Fruit fly (Drosophila melanogaster) whole organism, embryonic: ENCODE data around the gene ppk.

Experiments
- ATbp ChIP-seq: fragments of 200-800 bp; sonication (Bioruptor generic); optimal IDR thresholded peaks from 2 replicates; lab custom pipeline; 2017; ENCODE audit warnings: missing biosample characterization, mild to moderate bottlenecking, missing genetic modification characterization, missing genetic modification reagents
- Atf-2 ChIP-seq: fragments of 200-800 bp; sonication (Bioruptor generic); optimal IDR thresholded peaks from 2 replicates; lab custom pipeline; 2016; ENCODE audit warnings: missing biosample characterization, missing genetic modification characterization
- Awh ChIP-seq: fragments of 200-800 bp; sonication (Bioruptor generic); IDR thresholded peaks from 2 replicates; pipeline ENCODE4, ENCODE4 v1.3.6; 2022; ENCODE audit warnings: missing biosample characterization, missing genetic modification characterization
- CG10543 ChIP-seq: fragments of 200-800 bp; sonication (Bioruptor generic); optimal IDR thresholded peaks from 3 replicates; lab custom pipeline; 2017; ENCODE audit warnings: missing biosample characterization, mild to moderate bottlenecking, missing genetic modification characterization, moderate library complexity
- CG10959 ChIP-seq: fragments of 200-800 bp; sonication (Bioruptor generic); IDR thresholded peaks from 2 replicates; pipeline ENCODE4 v1.3.6; 2022; ENCODE audit warnings: missing biosample characterization, missing genetic modification characterization
- CG13894 ChIP-seq: fragments of 200-800 bp; sonication (Bioruptor generic); optimal IDR thresholded peaks from 3 replicates; lab custom pipeline; 2018; ENCODE audit warnings: missing biosample characterization, mild to moderate bottlenecking, missing genetic modification characterization, moderate library complexity
- CG15269 ChIP-seq: fragments of 200-800 bp; sonication (Bioruptor generic); optimal IDR thresholded peaks from 2 replicates; lab custom pipeline; 2018; ENCODE audit warnings: missing biosample characterization, mild to moderate bottlenecking, missing genetic modification characterization, moderate library complexity
- CG16863 ChIP-seq: fragments of 200-800 bp; sonication (Bioruptor generic); optimal IDR thresholded peaks from 3 replicates; lab custom pipeline; 2016; ENCODE audit warnings: missing biosample characterization, missing genetic modification characterization
- CG18599 ChIP-seq: fragments of 200-800 bp; sonication (Bioruptor generic); optimal IDR thresholded peaks from 3 replicates; lab custom pipeline; 2017; ENCODE audit warnings: missing biosample characterization, missing genetic modification characterization, mild to moderate bottlenecking, moderate library complexity, missing genetic modification reagents
- CG33213 ChIP-seq: fragments of 200-800 bp; sonication (Bioruptor generic); optimal IDR thresholded peaks from 3 replicates; lab custom pipeline; 2016; ENCODE audit warnings: missing biosample characterization, missing genetic modification characterization
- CG34224 ChIP-seq: fragments of 200-800 bp; sonication (Bioruptor generic); IDR thresholded peaks from 3 replicates; pipeline ENCODE4 v1.3.6; 2022; ENCODE audit warnings: missing biosample characterization, missing genetic modification characterization; ENCODE audit not compliant: partially characterized antibody
- CG34376 ChIP-seq: fragments of 200-800 bp; sonication (Bioruptor generic); optimal IDR thresholded peaks from 2 replicates; lab custom pipeline; 2018; ENCODE audit warnings: missing biosample characterization, mild to moderate bottlenecking, missing genetic modification characterization
- CG43689 ChIP-seq: fragments of 200-800 bp; sonication (Bioruptor generic); IDR thresholded peaks from 2 replicates; pipeline ENCODE4 v1.3.6; 2022; ENCODE audit warnings: missing biosample characterization, missing genetic modification characterization
- CG5953 ChIP-seq: fragments of 200-800 bp; sonication (Bioruptor generic); IDR thresholded peaks from 2 replicates; pipeline ENCODE4 v1.3.6; 2022; ENCODE audit warnings: missing biosample characterization, missing genetic modification characterization
- CG7745 ChIP-seq: fragments of 200-800 bp; sonication (Bioruptor generic); optimal IDR thresholded peaks from 2 replicates; lab custom pipeline; 2018; ENCODE audit warnings: missing biosample characterization, mild to moderate bottlenecking, missing genetic modification characterization, moderate library complexity
- CG7786 ChIP-seq: fragments of 200-800 bp; sonication (Bioruptor generic); optimal IDR thresholded peaks from 2 replicates; lab custom pipeline; 2016; ENCODE audit warnings: missing biosample characterization, missing genetic modification characterization
- CG7928 ChIP-seq: fragments of 200-800 bp; sonication (Bioruptor generic); optimal IDR thresholded peaks from 2 replicates; lab custom pipeline; 2017; ENCODE audit warnings: missing biosample characterization, mild to moderate bottlenecking, missing genetic modification characterization
- CG8281 ChIP-seq: fragments of 200-800 bp; sonication (Bioruptor generic); optimal IDR thresholded peaks from 2 replicates; lab custom pipeline; 2018; ENCODE audit warnings: missing biosample characterization, mild to moderate bottlenecking, missing genetic modification characterization, moderate library complexity
- CG9797 ChIP-seq: fragments of 200-800 bp; sonication (Bioruptor generic); optimal IDR thresholded peaks from 3 replicates; lab custom pipeline; 2018; ENCODE audit warnings: missing biosample characterization, mild to moderate bottlenecking, missing genetic modification characterization
- CTCF ChIP-seq: fragments of 200-800 bp; sonication (Bioruptor generic); optimal IDR thresholded peaks from 2 replicates; lab custom pipeline; 2017; ENCODE audit warnings: missing biosample characterization, mild to moderate bottlenecking, missing genetic modification characterization, moderate library complexity
- Dbx ChIP-seq: fragments of 200-800 bp; sonication (Bioruptor generic); IDR thresholded peaks from 3 replicates; pipeline ENCODE4 v1.3.6; 2022; ENCODE audit warnings: missing biosample characterization, missing genetic modification characterization
- Dp ChIP-seq: fragments of 200-800 bp; sonication (Bioruptor generic); optimal IDR thresholded peaks from 2 replicates; lab custom pipeline; 2018; ENCODE audit warnings: missing biosample characterization, mild to moderate bottlenecking, missing genetic modification characterization, moderate library complexity
- H15 ChIP-seq: fragments of 200-800 bp; sonication (Bioruptor generic); IDR thresholded peaks from 3 replicates; pipeline ENCODE4 v1.3.6; 2022; ENCODE audit warnings: missing biosample characterization, missing genetic modification characterization
- Nf-YB ChIP-seq: fragments of 200-800 bp; sonication (Bioruptor generic); optimal IDR thresholded peaks from 3 replicates; lab custom pipeline; 2019; ENCODE audit warnings: missing biosample characterization, mild to moderate bottlenecking, missing genetic modification characterization, moderate library complexity
- Pdp1 ChIP-seq, 2 experiments: fragments of 200-800 bp; sonication (Bioruptor generic); optimal IDR thresholded peaks; 3 replicates each; lab custom pipeline; 2016; ENCODE audit warnings: missing biosample characterization in 2 of 2, missing genetic modification characterization in 2 of 2, mild to moderate bottlenecking in 1 of 2, moderate library complexity in 1 of 2
- Ravus ChIP-seq: fragments of 200-800 bp; sonication (Bioruptor generic); IDR thresholded peaks from 2 replicates; pipeline ENCODE4 v1.3.6; 2022; ENCODE audit warnings: missing biosample characterization, missing genetic modification characterization
- ci ChIP-seq: fragments of 200-800 bp; sonication (Bioruptor generic); IDR thresholded peaks from 3 replicates; pipeline ENCODE4 v1.3.6; 2022; ENCODE audit warnings: missing biosample characterization, missing genetic modification characterization
- dpn ChIP-seq, 2 experiments: fragments of 200-800 bp; sonication (Bioruptor generic); optimal IDR thresholded peaks; 3 replicates each; lab custom pipeline; 2016; ENCODE audit warnings: missing biosample characterization in 2 of 2, missing genetic modification characterization in 2 of 2
- emc ChIP-seq: fragments of 200-800 bp; sonication (Bioruptor generic); optimal IDR thresholded peaks from 2 replicates; lab custom pipeline; 2016; ENCODE audit warnings: missing biosample characterization, missing genetic modification characterization
- eve ChIP-seq, 2 experiments: fragments of >200 bp; optimal IDR thresholded peaks; 2 replicates each; lab custom pipeline; 2017; ENCODE audit warnings: missing biosample characterization in 2 of 2, missing genetic modification characterization in 2 of 2
- gcm ChIP-seq: fragments of 200-800 bp; sonication (Bioruptor generic); optimal IDR thresholded peaks from 2 replicates; lab custom pipeline; 2019; ENCODE audit warnings: missing biosample characterization, mild to moderate bottlenecking, missing genetic modification characterization, moderate library complexity
- gro ChIP-seq: fragments of 200-800 bp; sonication (Bioruptor generic); optimal IDR thresholded peaks from 2 replicates; lab custom pipeline; 2016; ENCODE audit warnings: missing biosample characterization, missing genetic modification characterization
- h ChIP-seq: fragments of >200 bp; optimal IDR thresholded peaks from 2 replicates; lab custom pipeline; 2017
- kay ChIP-seq: fragments of 200-800 bp; sonication (Bioruptor generic); optimal IDR thresholded peaks from 2 replicates; lab custom pipeline; 2016; ENCODE audit warnings: missing biosample characterization, missing genetic modification characterization
- kni ChIP-seq: fragments of 200-800 bp; sonication (Bioruptor generic); optimal IDR thresholded peaks from 3 replicates; lab custom pipeline; 2017; ENCODE audit warnings: mild to moderate bottlenecking, missing biosample characterization, missing genetic modification reagents, missing genetic modification characterization
- odd ChIP-seq: fragments of 200-800 bp; sonication (Bioruptor generic); optimal IDR thresholded peaks from 2 replicates; lab custom pipeline; 2017; ENCODE audit warnings: missing biosample characterization, mild to moderate bottlenecking, missing genetic modification characterization
- phol ChIP-seq: fragments of 200-800 bp; sonication (Bioruptor generic); optimal IDR thresholded peaks from 3 replicates; lab custom pipeline; 2018; ENCODE audit warnings: missing biosample characterization, mild to moderate bottlenecking, missing genetic modification characterization, moderate library complexity
- run ChIP-seq: fragments of 200-800 bp; sonication (Bioruptor generic); optimal IDR thresholded peaks from 3 replicates; lab custom pipeline; 2018; ENCODE audit warnings: missing biosample characterization, mild to moderate bottlenecking, missing genetic modification characterization
- sd ChIP-seq: fragments of 200-800 bp; sonication (Bioruptor generic); optimal IDR thresholded peaks from 3 replicates; lab custom pipeline; 2018; ENCODE audit warnings: missing biosample characterization, mild to moderate bottlenecking, missing genetic modification characterization, moderate library complexity
- sens ChIP-seq: fragments of 200-800 bp; sonication (Bioruptor generic); peaks from one replicate; lab custom pipeline; 2016; ENCODE audit warnings: missing biosample characterization, missing genetic modification characterization
- sim ChIP-seq: fragments of 200-800 bp; sonication (Bioruptor generic); IDR thresholded peaks from 2 replicates; pipeline ENCODE4 v1.3.6; 2022; ENCODE audit warnings: missing biosample characterization, missing genetic modification characterization
- sqz ChIP-seq: fragments of 200-800 bp; sonication (Bioruptor generic); optimal IDR thresholded peaks from 3 replicates; lab custom pipeline; 2018; ENCODE audit warnings: missing biosample characterization, mild to moderate bottlenecking, missing genetic modification characterization
- sug ChIP-seq: fragments of 200-800 bp; optimal IDR thresholded peaks from 2 replicates; lab custom pipeline; 2019; ENCODE audit warnings: missing biosample characterization, mild to moderate bottlenecking, missing genetic modification characterization, moderate library complexity
- vvl ChIP-seq: fragments of 200-800 bp; sonication (Bioruptor generic); IDR thresholded peaks from 2 replicates; pipeline ENCODE4 v1.3.6; 2022; ENCODE audit warnings: missing biosample characterization, missing genetic modification characterization
- wdn ChIP-seq: fragments of 200-800 bp; sonication (Bioruptor generic); IDR thresholded peaks from 2 replicates; pipeline ENCODE4 v1.3.6; 2022; ENCODE audit warnings: missing biosample characterization, missing genetic modification characterization
- zen ChIP-seq: fragments of 200-800 bp; sonication (Bioruptor generic); optimal IDR thresholded peaks from 3 replicates; lab custom pipeline; 2018; ENCODE audit warnings: missing biosample characterization, mild to moderate bottlenecking, missing genetic modification characterization, moderate library complexity

ppk gene

DNA sequence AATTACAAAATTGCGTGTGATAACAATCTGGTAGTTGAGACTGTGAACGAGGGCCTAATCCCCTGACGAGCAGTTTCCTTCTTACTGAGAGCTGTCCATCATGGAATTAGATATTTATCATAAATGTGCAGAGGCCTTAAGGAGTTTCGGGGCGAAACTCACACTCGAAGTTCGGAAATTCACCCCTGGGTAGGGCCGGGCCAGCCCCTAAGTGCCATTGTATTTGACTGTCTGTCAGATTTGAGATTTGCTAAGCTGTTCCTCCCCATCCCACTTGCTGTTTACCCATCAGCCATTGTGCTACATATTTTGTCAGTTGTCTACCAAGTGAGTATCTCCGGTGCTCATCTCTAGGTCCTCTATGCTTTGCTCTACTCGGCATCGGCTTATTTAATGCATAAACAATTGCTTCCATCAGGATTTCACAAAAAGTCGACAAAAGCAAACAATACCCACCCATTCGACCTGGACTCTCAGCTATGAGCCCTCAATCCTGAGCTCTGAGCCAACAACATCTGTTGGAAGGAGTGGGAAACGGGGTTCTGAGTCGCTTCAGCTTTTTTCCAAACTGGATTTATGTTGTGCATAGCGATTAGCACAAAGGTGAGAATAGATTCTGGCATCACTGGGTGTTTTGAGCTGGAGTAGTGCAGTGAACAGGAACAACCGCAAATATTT, 49.3 kb upstream of the ppk start (continued):
- no peak for TF ChIP-seq wdn
- no peak for TF ChIP-seq odd
- peak; percentile 53 for TF ChIP-seq zen (tag; lab: Kevin White, UChicago)
- TF ChIP-seq run (tag; lab: Kevin White, UChicago): no peak
- no peak for TF ChIP-seq CTCF (GFP tag; lab: Kevin White, UChicago)
- no peak for TF ChIP-seq CG18599 (GFP tag; lab: Kevin White, UChicago)
- TF ChIP-seq emc: no peak
- no peak for TF ChIP-seq gcm (GFP tag; lab: Kevin White, UChicago)
- TF ChIP-seq vvl (GFP tag; lab: Robert Waterston, UW): no peak
- TF ChIP-seq Atf-2 (GFP tag; lab: Kevin White, UChicago): no peak
- no peak for TF ChIP-seq Dp (GFP tag; lab: Kevin White, UChicago)
- TF ChIP-seq CG7745 (tag; lab: Kevin White, UChicago): no peak
- TF ChIP-seq eve (GFP tag; optimal IDR thresholded peaks at IDR 0.05; lab: Kevin White, UChicago): no peak
- no peak for TF ChIP-seq CG10959 (GFP tag; lab: Robert Waterston, UW)
- TF ChIP-seq dpn (GFP tag; optimal IDR thresholded peaks at IDR 0.05; lab: Kevin White, UChicago): no peak
- TF ChIP-seq CG5953 (GFP tag; lab: Robert Waterston, UW): no peak
- no peak for TF ChIP-seq H15 (GFP tag; lab: Robert Waterston, UW)

- TF ChIP-seq ci: no peak
- TF ChIP-seq, all 482 proteins: peak for 0
Observed at dm6 chr2L:14425089-14425488, 44.1 kb upstream of the ppk start, which contains the start of gene Cpr35B. Cpr35B (minus strand) TSS chr2L:14425189.

DNA sequence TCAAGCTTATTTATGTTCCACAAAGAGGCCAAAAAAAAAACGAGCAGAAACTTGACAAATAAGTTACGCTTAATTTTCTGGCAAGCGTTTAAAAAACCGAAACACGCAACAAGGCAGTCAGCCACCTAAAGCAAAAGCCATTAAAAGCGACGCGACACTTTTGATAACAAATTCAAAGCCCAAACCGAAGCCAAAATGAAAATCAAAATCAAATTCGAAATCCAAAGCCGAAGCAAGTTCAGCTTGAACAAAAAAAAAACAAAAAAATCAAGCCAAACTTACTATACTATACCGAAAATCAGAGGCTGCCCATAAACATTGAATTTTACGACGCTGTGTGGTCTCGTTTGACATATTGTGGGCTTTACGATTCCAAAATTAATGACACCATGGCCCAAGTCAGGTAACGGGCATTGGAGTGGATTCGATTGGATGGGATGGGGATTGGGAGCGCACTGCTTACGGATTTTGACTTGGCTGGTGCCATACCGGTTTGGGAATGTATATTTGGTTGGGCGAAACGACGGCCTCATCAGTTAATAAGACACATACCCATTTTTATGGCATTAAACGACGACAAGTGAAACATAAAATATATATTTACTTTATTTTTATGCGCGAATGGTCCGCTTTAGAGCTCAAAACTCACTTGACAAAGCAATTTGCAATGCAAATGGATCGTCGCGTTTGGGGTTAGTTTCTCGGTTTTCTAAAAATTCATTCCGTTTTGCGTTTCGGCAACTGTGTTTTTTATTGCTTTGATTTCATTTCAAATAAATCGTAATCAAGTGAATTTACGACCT, 41.3 kb upstream of the ppk start:
- TF ChIP-seq CG8281 (tag; lab: Kevin White, UChicago) (peak; percentile 37), Nf-YB (GFP tag; lab: Kevin White, UChicago) (peak; percentile 62), CG10543 (GFP tag; lab: Kevin White, UChicago) (peak; percentile 67), Awh (peak; percentile 77), run (tag; lab: Kevin White, UChicago) (peak; percentile 60), CG7928 (GFP tag; lab: Kevin White, UChicago) (no peak), sug (tag; lab: Kevin White, UChicago) (peak; percentile 5), ci (peak; percentile 58; the same call in 1 of the 3 replicates), kay (GFP tag; lab: Kevin White, UChicago) (no peak), Pdp1 (GFP tag; optimal IDR thresholded peaks at IDR 0.05; lab: Kevin White, UChicago) (peak in 1 of 2 experiments; percentile 16), sens (GFP tag; lab: Kevin White, UChicago) (peak; percentile 38), kni (peak; percentile 80), Dbx (GFP tag; lab: Robert Waterston, UW) (no peak), CG16863 (GFP tag; lab: Kevin White, UChicago) (no peak), sd (peak; percentile 63), gro (peak; percentile 61), CG34376 (no peak), sim (GFP tag; lab: Robert Waterston, UW) (no peak), h (no peak), CG43689 (GFP tag; lab: Robert Waterston, UW) (no peak), sqz (GFP tag; lab: Kevin White, UChicago) (peak; percentile 76), CG33213 (no peak), phol (tag; lab: Kevin White, UChicago) (no peak), CG13894 (tag; lab: Kevin White, UChicago) (peak; percentile 78), ATbp (GFP tag; lab: Kevin White, UChicago) (peak; percentile 6), Ravus (GFP tag; lab: Robert Waterston, UW) (no peak), CG7786 (GFP tag; lab: Kevin White, UChicago) (no peak), CG15269 (tag; lab: Kevin White, UChicago) (peak; percentile 52), odd (no peak), CG9797 (GFP tag; lab: Kevin White, UChicago) (no peak), CG34224 (GFP tag; lab: Robert Waterston, UW) (no peak)
